Worm (Caenorhabditis elegans): ENCODE results near the gene clec-9.

- TF ChIP-seq mep-1 (tag; optimal IDR thresholded peaks at IDR 0.05) (no peak), ZK546.5 (tag; optimal IDR thresholded peaks at IDR 0.05) (no peak), zip-2 (tag; optimal IDR thresholded peaks at IDR 0.05) (no peak), gei-8 (GFP tag; optimal IDR thresholded peaks at IDR 0.05) (no peak), aly-2 (tag; optimal IDR thresholded peaks at IDR 0.05) (no peak), nhr-11 (tag; optimal IDR thresholded peaks at IDR 0.05) (no peak)
Measured at ce11 chrV:16726915-16727314, 20.5 kb upstream of the clec-9 start, which contains the start of gene T25E12.14.
